Worm (Caenorhabditis elegans): ENCODE results near the gene R10E9.4.

DNA sequence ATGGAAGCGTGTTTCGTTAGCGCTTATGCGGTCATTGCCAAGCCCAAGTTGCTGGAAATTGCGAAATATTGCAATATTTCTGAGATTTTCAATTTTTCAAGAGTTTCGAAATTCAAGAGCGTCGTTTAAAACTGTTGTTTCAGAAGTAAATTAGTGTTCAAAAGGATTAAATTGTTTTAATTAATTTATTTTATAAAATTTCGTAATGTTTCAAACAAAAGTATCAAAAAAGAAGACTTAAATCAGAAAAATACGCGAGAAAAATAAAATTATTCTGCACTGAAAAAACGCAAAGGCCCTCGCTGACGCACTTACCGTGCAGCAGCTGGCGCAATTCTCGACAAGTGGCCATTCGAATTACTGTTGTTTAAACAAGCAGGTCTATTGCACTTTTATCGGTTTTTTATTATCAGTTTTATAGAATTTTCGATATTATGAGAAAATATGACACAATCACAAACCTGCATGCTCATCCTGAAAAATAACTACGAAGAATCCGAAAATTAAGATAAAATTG is 31.5 kb upstream of the R10E9.4 start, which contains the start of gene tif-1A:
- TF ChIP-seq cog-1 (tag; optimal IDR thresholded peaks at IDR 0.05), result peak; percentile 53
- no peak for TF ChIP-seq ztf-29 (GFP tag; IDR thresholded peaks at IDR 0.05)
- TF ChIP-seq med-1 (GFP tag; optimal IDR thresholded peaks at IDR 0.05; ENCODE audit: insufficient read depth), result no peak
- peak; percentile 81 for TF ChIP-seq flt-1 (GFP tag; IDR thresholded peaks at IDR 0.05)

All from whole organism, midembryonic.